Fruit fly (Drosophila melanogaster): ENCODE measurements around the gene RagA-B.

RagA-B gene

dm6 chr3R:8954515-8955358, 29.4 kb downstream of the RagA-B start (continued):
- TF ChIP-seq Fer1 (GFP tag; optimal IDR thresholded peaks at IDR 0.05), result no peak
- no peak for TF ChIP-seq Fer2 (tag; optimal IDR thresholded peaks at IDR 0.05)
- TF ChIP-seq Nf-YB (GFP tag; optimal IDR thresholded peaks at IDR 0.05), result peak; percentile 46
- no peak for TF ChIP-seq trh (GFP tag; optimal IDR thresholded peaks at IDR 0.05)
- no peak for TF ChIP-seq bigmax (GFP tag; optimal IDR thresholded peaks at IDR 0.05)
- TF ChIP-seq crp (GFP tag; optimal IDR thresholded peaks at IDR 0.05), result no peak
- TF ChIP-seq MBD-R2 (GFP tag; IDR thresholded peaks at IDR 0.05), result no peak
- no peak for TF ChIP-seq CG12744 (GFP tag; optimal IDR thresholded peaks at IDR 0.05)
- TF ChIP-seq Drgx (GFP tag; IDR thresholded peaks at IDR 0.05), result no peak
- no peak for TF ChIP-seq gcm2 (GFP tag; optimal IDR thresholded peaks at IDR 0.05)
- no peak for TF ChIP-seq dm (GFP tag; optimal IDR thresholded peaks at IDR 0.05)
- peak in 1 of 2 experiments; percentile 60 for TF ChIP-seq Hr78 (GFP tag; optimal IDR thresholded peaks at IDR 0.05)
- no peak for TF ChIP-seq sens-2 (GFP tag; IDR thresholded peaks at IDR 0.05)
- no peak for TF ChIP-seq Ada2b (GFP tag; IDR thresholded peaks at IDR 0.05)
- TF ChIP-seq Adf1 (GFP tag; IDR thresholded peaks at IDR 0.05), result no peak
- TF ChIP-seq gem (tag; optimal IDR thresholded peaks at IDR 0.05), result peak; percentile 88
- no peak for TF ChIP-seq CG1792 (GFP tag; optimal IDR thresholded peaks at IDR 0.05)
- no peak for TF ChIP-seq pfk (GFP tag; optimal IDR thresholded peaks at IDR 0.05)
- no peak for TF ChIP-seq CG11723 (GFP tag; optimal IDR thresholded peaks at IDR 0.05)
- TF ChIP-seq ac (GFP tag; optimal IDR thresholded peaks at IDR 0.05), result no peak
- TF ChIP-seq CG13123 (GFP tag; optimal IDR thresholded peaks at IDR 0.05), result no peak
- no peak for TF ChIP-seq CG16815 (GFP tag; optimal IDR thresholded peaks at IDR 0.05)
- no peak for TF ChIP-seq B-H2 (GFP tag; optimal IDR thresholded peaks at IDR 0.05)
- TF ChIP-seq CG14014 (GFP tag; IDR thresholded peaks at IDR 0.05), result no peak
- TF ChIP-seq abd-A (tag; optimal IDR thresholded peaks at IDR 0.05), result peak; percentile 97
- no peak for TF ChIP-seq HLH54F (GFP tag; optimal IDR thresholded peaks at IDR 0.05)
- TF ChIP-seq Hmx (GFP tag; optimal IDR thresholded peaks at IDR 0.05), result no peak
- no peak for TF ChIP-seq jing (GFP tag; optimal IDR thresholded peaks at IDR 0.05)
- TF ChIP-seq p53 (GFP tag; optimal IDR thresholded peaks at IDR 0.05), result no peak
- no peak for TF ChIP-seq h (optimal IDR thresholded peaks at IDR 0.05)
- no peak for TF ChIP-seq stwl (tag; optimal IDR thresholded peaks at IDR 0.05)
- TF ChIP-seq bcd (GFP tag; optimal IDR thresholded peaks at IDR 0.05), result no peak
- TF ChIP-seq CG6854 (GFP tag; optimal IDR thresholded peaks at IDR 0.05), result no peak
- no peak for TF ChIP-seq CG8765 (GFP tag; IDR thresholded peaks at IDR 0.05)
- no peak for TF ChIP-seq CG31388 (GFP tag; optimal IDR thresholded peaks at IDR 0.05)
- no peak for TF ChIP-seq bab2 (GFP tag; optimal IDR thresholded peaks at IDR 0.05)
- no peak for TF ChIP-seq B-H1 (GFP tag; IDR thresholded peaks at IDR 0.05)
- peak; percentile 77 for TF ChIP-seq CG10267 (tag; optimal IDR thresholded peaks at IDR 0.05)
- TF ChIP-seq z (GFP tag; IDR thresholded peaks at IDR 0.05), result no peak
- peak; percentile 4 for TF ChIP-seq CG6683 (GFP tag; optimal IDR thresholded peaks at IDR 0.05)
- no peak for TF ChIP-seq scrt (GFP tag; optimal IDR thresholded peaks at IDR 0.05)
- TF ChIP-seq CG11456 (GFP tag; IDR thresholded peaks at IDR 0.05), result no peak
- TF ChIP-seq CG6689 (GFP tag; IDR thresholded peaks at IDR 0.05), result peak; percentile 65
- no peak for TF ChIP-seq cad (GFP tag; optimal IDR thresholded peaks at IDR 0.05)
- peak; percentile 24 for TF ChIP-seq CG12299 (tag; optimal IDR thresholded peaks at IDR 0.05)
- peak in 1 of 2 experiments; percentile 75 for TF ChIP-seq Hr51 (GFP tag; optimal IDR thresholded peaks at IDR 0.05)
- no peak for TF ChIP-seq Atf6 (GFP tag; IDR thresholded peaks at IDR 0.05)
- peak; percentile 14 for TF ChIP-seq CG8281 (tag; optimal IDR thresholded peaks at IDR 0.05)
- TF ChIP-seq CG14965 (GFP tag; optimal IDR thresholded peaks at IDR 0.05; ENCODE audit: borderline replicate concordance), result no peak
- peak; percentile 11 for TF ChIP-seq Chrac-16 (GFP tag; optimal IDR thresholded peaks at IDR 0.05)
